Worm (Caenorhabditis elegans) whole organism, L1 larva: Measurements from ENCODE around the gene rbd-1.

Source experiments
- C04F5.9 ChIP-seq: sonication (generic microtip); optimal IDR thresholded peaks from 2 replicates; lab custom pipeline; 2016; ENCODE audit warnings: missing genetic modification characterization, missing compliant biosample characterization
- F16B12.6 ChIP-seq: fragments of 150-350 bp; optimal IDR thresholded peaks from 2 replicates; lab custom pipeline; 2014; ENCODE audit warnings: missing biosample characterization, missing genetic modification characterization
- aha-1 ChIP-seq: fragments of 150-350 bp; optimal IDR thresholded peaks from 2 replicates; lab custom pipeline; 2014; ENCODE audit warnings: missing biosample characterization, missing genetic modification characterization
- ceh-63 ChIP-seq: fragments of 200-800 bp; sonication (Bioruptor generic); optimal IDR thresholded peaks from 2 replicates; lab custom pipeline; 2018; ENCODE audit warnings: mild to moderate bottlenecking, missing genetic modification characterization, missing compliant biosample characterization
- ceh-82 ChIP-seq, 3 experiments: fragments of 150-350 bp in 1 of 3; sonication (generic microtip) in 2 of 3; optimal IDR thresholded peaks; 2 replicates each; lab custom pipeline; 2014 to 2017; ENCODE audit warnings: missing biosample characterization in 3 of 3, missing genetic modification characterization in 3 of 3
- ceh-88 ChIP-seq: fragments of 200-800 bp; sonication (Bioruptor generic); IDR thresholded peaks from 2 replicates; pipeline ENCODE4 v1.3.6; 2022; ENCODE audit warnings: missing genetic modification characterization, missing compliant biosample characterization
- ceh-90 ChIP-seq: sonication (generic microtip); optimal IDR thresholded peaks from 2 replicates; lab custom pipeline; 2016; ENCODE audit warnings: missing genetic modification characterization, missing compliant biosample characterization
- ces-1 ChIP-seq: fragments of 150-350 bp; optimal IDR thresholded peaks from 2 replicates; lab custom pipeline; 2014; ENCODE audit warnings: missing biosample characterization, missing genetic modification reagents, missing genetic modification characterization
- dpl-1 ChIP-seq, 3 experiments: fragments of 150-350 bp in 2 of 3; sonication (generic microtip) in 1 of 3; optimal IDR thresholded peaks; 2 replicates each; lab custom pipeline; 2014 to 2017; ENCODE audit warnings: missing biosample characterization in 3 of 3, missing genetic modification characterization in 3 of 3, missing genetic modification reagents in 3 of 3
- dsc-1 ChIP-seq: sonication (generic microtip); optimal IDR thresholded peaks from 2 replicates; lab custom pipeline; 2016; ENCODE audit warnings: mild to moderate bottlenecking, missing genetic modification characterization, missing compliant biosample characterization
- efl-3 ChIP-seq: fragments of 200-800 bp; sonication (Bioruptor generic); optimal IDR thresholded peaks from 2 replicates; lab custom pipeline; 2018; ENCODE audit warnings: mild to moderate bottlenecking, missing genetic modification characterization, missing compliant biosample characterization
- egl-27 ChIP-seq, 2 experiments: fragments of 150-350 bp in 1 of 2; sonication (generic microtip); optimal IDR thresholded peaks; 3 replicates each; lab custom pipeline; 2017 to 2018; ENCODE audit warnings: missing biosample characterization in 2 of 2, missing genetic modification characterization in 2 of 2, missing genetic modification reagents in 2 of 2
- elt-2 ChIP-seq: sonication (generic microtip); optimal IDR thresholded peaks from 2 replicates; lab custom pipeline; 2016; ENCODE audit warnings: missing genetic modification characterization, mild to moderate bottlenecking, inconsistent platforms, missing compliant biosample characterization, missing genetic modification reagents
- fkh-10 ChIP-seq: sonication (generic microtip); optimal IDR thresholded peaks from 2 replicates; lab custom pipeline; 2017; ENCODE audit warnings: missing biosample characterization, missing genetic modification reagents, missing genetic modification characterization
- fkh-4 ChIP-seq: sonication (generic microtip); optimal IDR thresholded peaks from 2 replicates; lab custom pipeline; 2016; ENCODE audit warnings: missing compliant biosample characterization, missing genetic modification characterization, borderline replicate concordance
- fkh-8 ChIP-seq: sonication (generic microtip); optimal IDR thresholded peaks from 2 replicates; lab custom pipeline; 2016; ENCODE audit warnings: mild to moderate bottlenecking, missing genetic modification characterization, missing compliant biosample characterization
- irx-1 ChIP-seq: sonication (generic microtip); optimal IDR thresholded peaks from 2 replicates; lab custom pipeline; 2016; ENCODE audit warnings: missing genetic modification characterization, missing compliant biosample characterization
- isw-1 ChIP-seq: fragments of 200-800 bp; sonication (Bioruptor generic); IDR thresholded peaks from 2 replicates; pipeline ENCODE4 v1.3.6; 2022; ENCODE audit warnings: missing genetic modification characterization, missing compliant biosample characterization
- jun-1 ChIP-seq: fragments of 150-350 bp; optimal IDR thresholded peaks from 2 replicates; lab custom pipeline; 2014; ENCODE audit warnings: missing biosample characterization, missing genetic modification reagents, missing genetic modification characterization
- lin-13 ChIP-seq: fragments of 150-350 bp; optimal IDR thresholded peaks from 2 replicates; lab custom pipeline; 2014; ENCODE audit warnings: missing biosample characterization, missing genetic modification reagents, missing genetic modification characterization
- lin-14 ChIP-seq: fragments of 200-800 bp; sonication (Bioruptor generic); optimal IDR thresholded peaks from 2 replicates; lab custom pipeline; 2018; ENCODE audit warnings: mild to moderate bottlenecking, missing genetic modification characterization, moderate library complexity, missing compliant biosample characterization
- lin-15B ChIP-seq: fragments of 150-350 bp; sonication (generic microtip); optimal IDR thresholded peaks from 3 replicates; lab custom pipeline; 2014; ENCODE audit warnings: missing biosample characterization, missing genetic modification characterization
- lsy-2 ChIP-seq, 2 experiments: fragments of 150-350 bp; optimal IDR thresholded peaks; 2 replicates each; lab custom pipeline; 2014; ENCODE audit warnings: missing biosample characterization in 2 of 2, missing genetic modification characterization in 2 of 2
- mab-9 ChIP-seq: fragments of 200-800 bp; sonication (Bioruptor generic); IDR thresholded peaks from 2 replicates; pipeline ENCODE4 v1.3.6; 2022; ENCODE audit warnings: missing genetic modification reagents, missing genetic modification characterization, missing compliant biosample characterization
- mdl-1 ChIP-seq, 2 experiments: fragments of 150-350 bp; optimal IDR thresholded peaks; 2 replicates each; lab custom pipeline; 2014 to 2017; ENCODE audit warnings: missing biosample characterization in 2 of 2, missing genetic modification characterization in 2 of 2, inconsistent platforms in 1 of 2
- nhr-11 ChIP-seq: fragments of 150-350 bp; optimal IDR thresholded peaks from 2 replicates; lab custom pipeline; 2014; ENCODE audit warnings: missing biosample characterization, missing genetic modification characterization
- nhr-12 ChIP-seq: sonication (generic microtip); optimal IDR thresholded peaks from 2 replicates; lab custom pipeline; 2017; ENCODE audit warnings: missing biosample characterization, missing genetic modification characterization
- nhr-20 ChIP-seq: sonication (generic microtip); optimal IDR thresholded peaks from 2 replicates; lab custom pipeline; 2016; ENCODE audit warnings: mild to moderate bottlenecking, missing genetic modification characterization, missing compliant biosample characterization
- nhr-28 ChIP-seq: fragments of 150-350 bp; optimal IDR thresholded peaks from 2 replicates; lab custom pipeline; 2014; ENCODE audit warnings: missing biosample characterization, missing genetic modification characterization
- nhr-71 ChIP-seq: sonication (generic microtip); optimal IDR thresholded peaks from 2 replicates; lab custom pipeline; 2016; ENCODE audit warnings: mild to moderate bottlenecking, missing genetic modification characterization, moderate library complexity, missing compliant biosample characterization
- nhr-76 ChIP-seq: sonication (generic microtip); optimal IDR thresholded peaks from 2 replicates; lab custom pipeline; 2017; ENCODE audit warnings: missing biosample characterization, missing genetic modification characterization
- nhr-84 ChIP-seq: sonication (generic microtip); optimal IDR thresholded peaks from 2 replicates; lab custom pipeline; 2017; ENCODE audit warnings: missing biosample characterization, missing genetic modification characterization
- pag-3 ChIP-seq: sonication (generic microtip); optimal IDR thresholded peaks from 2 replicates; lab custom pipeline; 2017; ENCODE audit warnings: missing genetic modification characterization, mild to moderate bottlenecking, missing compliant biosample characterization, antibody characterized with exemption, borderline replicate concordance; ENCODE audit not compliant: insufficient read depth
- pax-3 ChIP-seq: fragments of 200-800 bp; sonication (Bioruptor generic); optimal IDR thresholded peaks from 2 replicates; lab custom pipeline; 2018; ENCODE audit warnings: mild to moderate bottlenecking, missing genetic modification characterization, moderate library complexity, missing compliant biosample characterization
- skn-1 ChIP-seq: fragments of 150-350 bp; optimal IDR thresholded peaks from 2 replicates; lab custom pipeline; 2014; ENCODE audit warnings: missing biosample characterization, missing genetic modification characterization
- snpc-4 ChIP-seq: fragments of 150-350 bp; optimal IDR thresholded peaks from 2 replicates; lab custom pipeline; 2014; ENCODE audit warnings: missing biosample characterization, missing genetic modification characterization
- sox-4 ChIP-seq: sonication (generic microtip); optimal IDR thresholded peaks from 2 replicates; lab custom pipeline; 2016; ENCODE audit warnings: missing genetic modification characterization, missing compliant biosample characterization
- sptf-1 ChIP-seq: fragments of 150-350 bp; optimal IDR thresholded peaks from 2 replicates; lab custom pipeline; 2014; ENCODE audit warnings: missing biosample characterization, missing genetic modification characterization
- swsn-7 ChIP-seq: sonication (generic microtip); optimal IDR thresholded peaks from 2 replicates; lab custom pipeline; 2016; ENCODE audit warnings: missing genetic modification characterization, missing compliant biosample characterization
- tbx-2 ChIP-seq: sonication (generic microtip); optimal IDR thresholded peaks from 2 replicates; lab custom pipeline; 2016; ENCODE audit warnings: missing genetic modification characterization, missing compliant biosample characterization
- tlp-1 ChIP-seq: fragments of 150-350 bp; optimal IDR thresholded peaks from 2 replicates; lab custom pipeline; 2014; ENCODE audit warnings: missing biosample characterization, missing genetic modification characterization
- unc-30 ChIP-seq: sonication (generic microtip); optimal IDR thresholded peaks from 2 replicates; lab custom pipeline; 2017; ENCODE audit warnings: missing biosample characterization, missing genetic modification characterization
- unc-62 ChIP-seq: fragments of 150-350 bp; optimal IDR thresholded peaks from 2 replicates; lab custom pipeline; 2014; ENCODE audit warnings: missing biosample characterization, missing genetic modification reagents, missing genetic modification characterization
- unc-86 ChIP-seq: sonication (generic microtip); optimal IDR thresholded peaks from 2 replicates; lab custom pipeline; 2016; ENCODE audit warnings: missing genetic modification characterization, missing compliant biosample characterization
- unc-98 ChIP-seq: fragments of 200-800 bp; sonication (Bioruptor generic); IDR thresholded peaks from 2 replicates; pipeline ENCODE4 v1.3.6; 2022; ENCODE audit warnings: missing genetic modification characterization, missing compliant biosample characterization
- vab-15 ChIP-seq: sonication (generic microtip); optimal IDR thresholded peaks from 2 replicates; lab custom pipeline; 2017; ENCODE audit warnings: missing genotype, mild to moderate bottlenecking, missing genetic modification characterization, missing compliant biosample characterization
- zag-1 ChIP-seq: fragments of 150-350 bp; optimal IDR thresholded peaks from 2 replicates; lab custom pipeline; 2014; ENCODE audit warnings: missing biosample characterization, missing genetic modification characterization
- ztf-4 ChIP-seq: fragments of 150-350 bp; optimal IDR thresholded peaks from 2 replicates; lab custom pipeline; 2014; ENCODE audit warnings: missing biosample characterization, missing genetic modification characterization

The rbd-1 gene

ce11 chrIV:12762782-12763181 is 38.0 kb downstream of the rbd-1 start:
- TF ChIP-seq unc-62 (GFP tag; lab: Kevin White, UChicago) = no peak
- peak in 1 of 2 experiments; percentile 16 for TF ChIP-seq lsy-2 (tag; optimal IDR thresholded peaks at IDR 0.05; lab: Kevin White, UChicago)
- TF ChIP-seq fkh-10 = peak; percentile 87
- peak; percentile 78 for TF ChIP-seq lin-14
- no peak for TF ChIP-seq ceh-82 (tag; optimal IDR thresholded peaks at IDR 0.05; lab: Kevin White, UChicago)

- TF ChIP-seq elt-2 (tag; lab: Kevin White, UChicago) (peak; percentile 53), nhr-76 (no peak), nhr-28 (tag; lab: Kevin White, UChicago) (no peak), jun-1 (tag; lab: Kevin White, UChicago) (peak; percentile 34)
Measured at ce11 chrIV:12765067-12765466, 40.3 kb downstream of the rbd-1 start, which contains the start of gene ZK897.10. Gene ZK897.10 (plus strand): TSS chrIV:12765351.

DNA sequence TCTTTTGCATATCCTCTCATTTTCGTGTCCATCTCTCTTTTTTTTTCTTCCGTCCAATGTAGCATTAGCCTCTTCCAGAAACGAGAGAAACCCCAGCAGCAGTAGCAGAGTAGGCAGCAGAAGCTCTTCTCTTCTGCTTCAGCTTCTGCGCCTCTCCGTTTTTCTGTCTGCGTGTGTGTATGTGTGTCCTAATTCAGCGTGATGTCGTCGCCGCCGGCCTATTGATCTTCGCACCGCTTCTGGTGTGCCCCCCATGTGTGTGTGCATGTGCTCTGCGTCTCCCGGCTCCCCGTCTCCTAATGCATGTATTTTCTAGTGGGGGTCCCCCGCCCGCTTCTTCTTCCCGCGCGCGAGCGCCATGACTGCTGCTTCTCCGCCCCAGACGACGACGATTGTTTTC is 46.6 kb downstream of the rbd-1 start:
- TF ChIP-seq sox-4 (tag; lab: Kevin White, UChicago) (no peak), ceh-88 (peak; percentile 19; the same call in 1 of the 2 replicates), unc-62 (GFP tag; lab: Kevin White, UChicago) (no peak), lsy-2 (tag; optimal IDR thresholded peaks at IDR 0.05; lab: Kevin White, UChicago) (peak; percentile 11 to 52), snpc-4 (tag; lab: Kevin White, UChicago) (no peak), egl-27 (tag; optimal IDR thresholded peaks at IDR 0.05; lab: Kevin White, UChicago) (no peak), swsn-7 (tag; lab: Kevin White, UChicago) (peak; percentile 61), pax-3 (tag; lab: Kevin White, UChicago) (peak; percentile 43), F16B12.6 (tag; lab: Kevin White, UChicago) (no peak), tbx-2 (tag; lab: Kevin White, UChicago) (peak; percentile 68), irx-1 (tag; lab: Kevin White, UChicago) (peak; percentile 33), pag-3 (no peak), ceh-90 (tag; lab: Kevin White, UChicago) (no peak), ceh-63 (no peak), dpl-1 (GFP tag; optimal IDR thresholded peaks at IDR 0.05; lab: Kevin White, UChicago) (peak in 1 of 3 experiments; percentile 3), mdl-1 (tag; optimal IDR thresholded peaks at IDR 0.05; lab: Kevin White, UChicago) (no peak), C04F5.9 (no peak), lin-13 (no peak), dsc-1 (tag; lab: Kevin White, UChicago) (peak; percentile 65), ceh-82 (tag; optimal IDR thresholded peaks at IDR 0.05; lab: Kevin White, UChicago) (peak in 2 of 3 experiments; percentile 33 to 80), sptf-1 (no peak), ztf-4 (no peak), nhr-20 (tag; lab: Kevin White, UChicago) (no peak), fkh-8 (tag; lab: Kevin White, UChicago) (peak; percentile 92), unc-98 (GFP tag; lab: Robert Waterston, UW) (no peak), efl-3 (no peak), fkh-10 (peak; percentile 68), lin-15B (tag; lab: Kevin White, UChicago) (no peak), nhr-76 (no peak), jun-1 (tag; lab: Kevin White, UChicago) (peak; percentile 36), skn-1 (no peak), nhr-84 (tag; lab: Kevin White, UChicago) (no peak), tlp-1 (tag; lab: Kevin White, UChicago) (no peak), ces-1 (GFP tag; lab: Kevin White, UChicago) (no peak), vab-15 (tag; lab: Kevin White, UChicago) (no peak), nhr-71 (tag; lab: Kevin White, UChicago) (peak; percentile 76), zag-1 (peak; percentile 18), unc-30 (tag; lab: Kevin White, UChicago) (no peak), mab-9 (GFP tag; lab: Robert Waterston, UW) (0 out of 2 replicates have a peak, but pooled peaks have one; percentile 19), nhr-11 (tag; lab: Kevin White, UChicago) (no peak), unc-86 (tag; lab: Kevin White, UChicago) (peak; percentile 75), isw-1 (GFP tag; lab: Robert Waterston, UW) (peak; percentile 48), fkh-4 (tag; lab: Kevin White, UChicago) (no peak), aha-1 (tag; lab: Kevin White, UChicago) (no peak), nhr-12 (no peak)
